Worm (Caenorhabditis elegans) whole organism, L4 larva: ENCODE data around the gene sri-19.

ENCODE experiments used
- D1046.2 ChIP-seq: fragments of 200-800 bp; sonication (Bioruptor generic); IDR thresholded peaks from 2 replicates; pipeline ENCODE4 v1.3.6; 2022; ENCODE audit warnings: missing genetic modification characterization, missing compliant biosample characterization
- F26F4.8 ChIP-seq: fragments of 200-800 bp; sonication (Bioruptor generic); conservative IDR thresholded peaks from 2 replicates; pipeline ENCODE4 v1.3.6; 2022; ENCODE audit warnings: missing genetic modification characterization, missing compliant biosample characterization
- ces-1 ChIP-seq: fragments of 150-350 bp; sonication (generic microtip); optimal IDR thresholded peaks from 4 replicates; lab custom pipeline; 2014; ENCODE audit warnings: missing biosample characterization, missing genetic modification reagents, missing genetic modification characterization
- mep-1 ChIP-seq: fragments of 150-350 bp; sonication (generic microtip); optimal IDR thresholded peaks from 3 replicates; lab custom pipeline; 2014; ENCODE audit warnings: missing biosample characterization, missing genetic modification characterization
- unc-130 ChIP-seq: sonication (generic microtip); optimal IDR thresholded peaks from 2 replicates; lab custom pipeline; 2016; ENCODE audit warnings: missing genetic modification reagents, missing genetic modification characterization, missing compliant biosample characterization

- TF ChIP-seq D1046.2 (GFP tag; lab: Robert Waterston, UW) (no peak), ces-1 (no peak), unc-130 (GFP tag; lab: Kevin White, UChicago) (no peak), F26F4.8 (GFP tag; lab: Robert Waterston, UW) (no peak), mep-1 (tag; lab: Kevin White, UChicago) (no peak)
These were observed 51.8 kb downstream of the sri-19 start for ce11 chrIV:11009928-11010327.
